Worm (Caenorhabditis elegans): ENCODE data around the gene camt-1.

- TF ChIP-seq ceh-6 (GFP tag; optimal IDR thresholded peaks at IDR 0.05) (no peak), sox-4 (tag; optimal IDR thresholded peaks at IDR 0.05) (no peak), ref-2 (tag; optimal IDR thresholded peaks at IDR 0.05) (no peak)
Observed at ce11 chrII:4506552-4507291, 1.8 kb upstream of the camt-1 start.

Measured in whole organism, late embryonic.